Worm (Caenorhabditis elegans): ENCODE measurements around the gene B0457.6.
A peak's percentile ranks its signal among the peaks of the same experiment; 100 is the strongest.

Gene B0457.6

ce11 chrII:8933693-8934432 lies 11.6 kb downstream of the B0457.6 start, which contains the start of gene T21B10.3:
Gene T21B10.3, plus strand, starts transcription at chrII:8934382.
- no peak for TF ChIP-seq pha-4 (tag; optimal IDR thresholded peaks at IDR 0.05)
- TF ChIP-seq zip-8 (tag; optimal IDR thresholded peaks at IDR 0.05) = no peak
- no peak for TF ChIP-seq elt-3 (tag; optimal IDR thresholded peaks at IDR 0.05)
- no peak for TF ChIP-seq lin-32 (GFP tag; optimal IDR thresholded peaks at IDR 0.05)
- no peak for TF ChIP-seq nhr-2 (tag; optimal IDR thresholded peaks at IDR 0.05)
- no peak for TF ChIP-seq mab-5 (tag; optimal IDR thresholded peaks at IDR 0.05)
- no peak for TF ChIP-seq nhr-12 (tag; optimal IDR thresholded peaks at IDR 0.05)
- no peak for TF ChIP-seq nhr-28 (tag; optimal IDR thresholded peaks at IDR 0.05)
- no peak for TF ChIP-seq snpc-4 (tag; optimal IDR thresholded peaks at IDR 0.05)
- no peak for TF ChIP-seq mls-2 (tag; optimal IDR thresholded peaks at IDR 0.05)

ce11 chrII:8938907-8939622 lies 16.8 kb downstream of the B0457.6 start:
- TF ChIP-seq snpc-4 (tag; optimal IDR thresholded peaks at IDR 0.05) (no peak), ceh-43 (GFP tag; optimal IDR thresholded peaks at IDR 0.05) (no peak), elt-3 (tag; optimal IDR thresholded peaks at IDR 0.05) (no peak), tbx-8 (GFP tag; optimal IDR thresholded peaks at IDR 0.05) (no peak), sptf-1 (tag; optimal IDR thresholded peaks at IDR 0.05) (no peak), ham-2 (GFP tag; optimal IDR thresholded peaks at IDR 0.05) (no peak), pha-4 (tag; optimal IDR thresholded peaks at IDR 0.05) (no peak), nhr-2 (tag; optimal IDR thresholded peaks at IDR 0.05) (no peak), M03D4.4 (tag; optimal IDR thresholded peaks at IDR 0.05) (no peak), cnd-1 (tag; optimal IDR thresholded peaks at IDR 0.05) (no peak)

- TF ChIP-seq unc-62 (GFP tag; optimal IDR thresholded peaks at IDR 0.05) (no peak), nhr-237 (tag; optimal IDR thresholded peaks at IDR 0.05) (no peak), flh-1 (GFP tag; optimal IDR thresholded peaks at IDR 0.05) (no peak), unc-120 (tag; optimal IDR thresholded peaks at IDR 0.05; ENCODE audit: poor library complexity, severe bottlenecking) (no peak), nhr-76 (tag; optimal IDR thresholded peaks at IDR 0.05) (no peak), cnd-1 (tag; optimal IDR thresholded peaks at IDR 0.05) (no peak), lin-13 (tag; optimal IDR thresholded peaks at IDR 0.05) (no peak), tbx-8 (GFP tag; optimal IDR thresholded peaks at IDR 0.05) (no peak), mab-5 (tag; optimal IDR thresholded peaks at IDR 0.05) (no peak), mep-1 (tag; optimal IDR thresholded peaks at IDR 0.05) (no peak), ztf-11 (tag; optimal IDR thresholded peaks at IDR 0.05) (no peak), M03D4.4 (tag; optimal IDR thresholded peaks at IDR 0.05) (no peak), blmp-1 (tag; optimal IDR thresholded peaks at IDR 0.05) (no peak), ceh-83 (GFP tag; optimal IDR thresholded peaks at IDR 0.05) (no peak), snpc-4 (tag; optimal IDR thresholded peaks at IDR 0.05) (no peak), pha-4 (tag; optimal IDR thresholded peaks at IDR 0.05) (peak; percentile 17), elt-1 (tag; optimal IDR thresholded peaks at IDR 0.05; ENCODE audit: borderline replicate concordance, insufficient read depth) (peak; percentile 72), ham-2 (GFP tag; optimal IDR thresholded peaks at IDR 0.05) (no peak), nhr-28 (tag; optimal IDR thresholded peaks at IDR 0.05) (no peak), zip-8 (tag; optimal IDR thresholded peaks at IDR 0.05) (no peak), lsy-2 (tag; optimal IDR thresholded peaks at IDR 0.05) (peak; percentile 29), sem-2 (GFP tag; optimal IDR thresholded peaks at IDR 0.05) (no peak), mls-2 (tag; optimal IDR thresholded peaks at IDR 0.05) (no peak), nhr-12 (tag; optimal IDR thresholded peaks at IDR 0.05) (no peak)
Observed at ce11 chrII:8940362-8940940, 18.2 kb downstream of the B0457.6 start, which contains the start of the genes set-17 and T21B10.4. Gene set-17, minus strand, starts transcription at chrII:8940488. Gene T21B10.4, plus strand, starts transcription at chrII:8940894.

- TF ChIP-seq unc-120 (tag; optimal IDR thresholded peaks at IDR 0.05; ENCODE audit: poor library complexity, severe bottlenecking) = no peak
- no peak for TF ChIP-seq nhr-12 (tag; optimal IDR thresholded peaks at IDR 0.05)
- peak; percentile 72 for TF ChIP-seq ces-1 (GFP tag; optimal IDR thresholded peaks at IDR 0.05)
Observed at ce11 chrII:8945167-8945566, 22.9 kb downstream of the B0457.6 start.
